Worm (Caenorhabditis elegans): Measurements from ENCODE around the gene clec-169.

Gene clec-169

ce11 chrIV:1274583-1274982 lies 13.5 kb downstream of the clec-169 start, which contains the start of gene C09E9.1 (continued):
- TF ChIP-seq ceh-16 (tag; optimal IDR thresholded peaks at IDR 0.05) = no peak

ce11 chrIV:1275910-1276309 lies 14.8 kb downstream of the clec-169 start:
- TF ChIP-seq nhr-23 (tag; optimal IDR thresholded peaks at IDR 0.05) = no peak
- TF ChIP-seq elt-2 (tag; optimal IDR thresholded peaks at IDR 0.05) = no peak
- TF ChIP-seq nhr-11 (tag; optimal IDR thresholded peaks at IDR 0.05) = no peak
- no peak for TF ChIP-seq nhr-43 (tag; optimal IDR thresholded peaks at IDR 0.05; ENCODE audit: poor library complexity, severe bottlenecking)
- TF ChIP-seq elt-3 (tag; optimal IDR thresholded peaks at IDR 0.05) = no peak
- TF ChIP-seq fkh-2 (tag; optimal IDR thresholded peaks at IDR 0.05) = no peak
- TF ChIP-seq fkh-10 (GFP tag; optimal IDR thresholded peaks at IDR 0.05) = no peak
- no peak for TF ChIP-seq lin-15B (tag; optimal IDR thresholded peaks at IDR 0.05)
- no peak for TF ChIP-seq ZK546.5 (tag; optimal IDR thresholded peaks at IDR 0.05)

- TF ChIP-seq nhr-12 (tag; optimal IDR thresholded peaks at IDR 0.05) (no peak), skn-1 (tag; optimal IDR thresholded peaks at IDR 0.05) (no peak)
Observed at ce11 chrIV:1277067-1277466, 15.9 kb downstream of the clec-169 start.

ce11 chrIV:1278945-1279344 lies 17.8 kb downstream of the clec-169 start:
- TF ChIP-seq elt-2 (tag; optimal IDR thresholded peaks at IDR 0.05) (no peak), lin-39 (tag; optimal IDR thresholded peaks at IDR 0.05) (peak; percentile 85), sea-2 (GFP tag; optimal IDR thresholded peaks at IDR 0.05) (no peak), lin-15B (tag; optimal IDR thresholded peaks at IDR 0.05) (peak; percentile 9), egl-5 (tag; optimal IDR thresholded peaks at IDR 0.05) (peak; percentile 78), jun-1 (tag; optimal IDR thresholded peaks at IDR 0.05) (no peak), nhr-43 (tag; optimal IDR thresholded peaks at IDR 0.05; ENCODE audit: poor library complexity, severe bottlenecking) (no peak), daf-12 (tag; optimal IDR thresholded peaks at IDR 0.05) (no peak)

ce11 chrIV:1284877-1285276 lies 23.8 kb downstream of the clec-169 start:
- TF ChIP-seq ama-1 (optimal IDR thresholded peaks at IDR 0.05) = no peak
- no peak for TF ChIP-seq elt-1 (tag; optimal IDR thresholded peaks at IDR 0.05)
- TF ChIP-seq pha-4 (tag; optimal IDR thresholded peaks at IDR 0.05) = peak; percentile 63
- TF ChIP-seq lin-15B (tag; optimal IDR thresholded peaks at IDR 0.05) = no peak
- TF ChIP-seq elt-2 (tag; optimal IDR thresholded peaks at IDR 0.05) = peak; percentile 29
- no peak for TF ChIP-seq aly-2 (tag; optimal IDR thresholded peaks at IDR 0.05)
- no peak for TF ChIP-seq nhr-25 (tag; optimal IDR thresholded peaks at IDR 0.05)
- TF ChIP-seq nhr-76 (tag; optimal IDR thresholded peaks at IDR 0.05) = no peak
- TF ChIP-seq nhr-43 (tag; optimal IDR thresholded peaks at IDR 0.05; ENCODE audit: poor library complexity, severe bottlenecking) = no peak
- peak; percentile 26 for TF ChIP-seq pqm-1 (tag; optimal IDR thresholded peaks at IDR 0.05)
- TF ChIP-seq mdl-1 (tag; optimal IDR thresholded peaks at IDR 0.05) = no peak

DNA sequence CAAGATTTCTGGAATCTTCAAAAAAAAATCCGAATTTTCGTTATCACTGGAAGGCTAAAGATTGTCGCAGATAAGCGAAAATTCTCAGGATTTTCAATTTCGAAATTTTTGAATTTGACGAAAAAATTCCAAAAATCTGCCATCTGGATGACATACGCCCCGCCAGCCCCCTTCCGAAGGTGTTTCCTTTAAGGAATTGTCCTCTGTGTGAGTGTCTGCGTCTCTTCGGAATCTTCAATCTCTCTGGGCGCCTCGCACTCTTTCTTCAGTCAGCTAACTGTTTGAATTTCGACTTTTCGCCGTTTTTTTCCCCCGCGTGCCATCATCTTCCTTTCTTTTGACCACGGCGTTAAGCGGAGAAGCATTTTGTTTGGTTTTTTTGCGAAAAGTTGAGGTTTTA lies 25.4 kb downstream of the clec-169 start:
- TF ChIP-seq lin-15B (tag; optimal IDR thresholded peaks at IDR 0.05) = no peak
- TF ChIP-seq hmg-11 (tag; optimal IDR thresholded peaks at IDR 0.05) = peak; percentile 47

ce11 chrIV:1289327-1289726 lies 28.2 kb downstream of the clec-169 start, which contains the start of gene plst-1:
plst-1 (plus strand) TSS chrIV:1289627.
- TF ChIP-seq ceh-9 (tag; optimal IDR thresholded peaks at IDR 0.05) = no peak
- TF ChIP-seq pha-4 (tag; optimal IDR thresholded peaks at IDR 0.05) = no peak
- no peak for TF ChIP-seq egl-5 (tag; optimal IDR thresholded peaks at IDR 0.05)

DNA sequence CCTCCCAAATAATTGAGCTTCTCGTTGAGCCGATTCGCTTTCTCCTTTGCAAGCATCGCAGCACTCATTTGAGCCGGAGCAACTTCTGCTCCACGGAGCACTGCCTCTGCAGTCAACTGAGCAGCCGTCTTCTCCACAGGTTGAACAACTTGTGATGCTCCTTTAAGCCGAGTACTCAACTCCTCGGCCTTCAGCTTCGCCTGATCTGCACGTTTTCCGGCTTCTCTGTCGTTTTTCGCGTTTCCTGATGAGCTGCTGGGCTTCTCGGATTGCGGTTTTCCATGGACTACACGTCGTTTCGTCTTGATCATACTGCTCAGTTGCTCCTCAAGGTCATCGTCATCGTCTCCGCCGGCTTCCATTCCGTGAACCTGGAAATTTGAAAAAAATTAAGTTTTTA lies 37.9 kb downstream of the clec-169 start:
- TF ChIP-seq nhr-67 (tag; optimal IDR thresholded peaks at IDR 0.05) (no peak), tbx-2 (tag; optimal IDR thresholded peaks at IDR 0.05) (no peak), eor-1 (tag; optimal IDR thresholded peaks at IDR 0.05) (no peak), daf-12 (tag; optimal IDR thresholded peaks at IDR 0.05) (no peak)

Data from whole organism, L3 larva.